Fruit fly (Drosophila melanogaster) whole organism, prepupa: Measurements from ENCODE around the gene Osi21.
A peak's percentile ranks its signal among the peaks of the same experiment; 100 is the strongest.

ENCODE experiments used
- CG10631 ChIP-seq: fragments of 200-800 bp; sonication (Bioruptor generic); optimal IDR thresholded peaks from 2 replicates; lab custom pipeline; 2016; ENCODE audit warnings: missing biosample characterization, missing genetic modification characterization
- CG11294 ChIP-seq: fragments of 200-800 bp; sonication (Bioruptor generic); IDR thresholded peaks from 2 replicates; pipeline ENCODE4 v1.3.6; 2022; ENCODE audit warnings: missing biosample characterization, missing genetic modification characterization
- CG11902 ChIP-seq: fragments of 200-800 bp; sonication (Bioruptor generic); optimal IDR thresholded peaks from 3 replicates; lab custom pipeline; 2016; ENCODE audit warnings: missing biosample characterization, missing genetic modification characterization
- CG15336 ChIP-seq: fragments of 200-800 bp; sonication (Bioruptor generic); IDR thresholded peaks from 2 replicates; pipeline ENCODE4 v1.3.6; 2022; ENCODE audit warnings: missing biosample characterization, missing genetic modification characterization
- CG1621 ChIP-seq: fragments of 200-800 bp; sonication (Bioruptor generic); optimal IDR thresholded peaks from 3 replicates; lab custom pipeline; 2018; ENCODE audit warnings: missing biosample characterization, mild to moderate bottlenecking, missing genetic modification characterization
- CG3032 ChIP-seq: fragments of 200-800 bp; optimal IDR thresholded peaks from 2 replicates; lab custom pipeline; 2019; ENCODE audit warnings: missing biosample characterization, mild to moderate bottlenecking, missing genetic modification characterization, moderate library complexity
- CG31627 ChIP-seq: fragments of 200-800 bp; sonication (Bioruptor generic); optimal IDR thresholded peaks from 3 replicates; lab custom pipeline; 2016; ENCODE audit warnings: missing biosample characterization, missing genetic modification characterization
- CG32006 ChIP-seq: fragments of 200-800 bp; sonication (Bioruptor generic); optimal IDR thresholded peaks from 3 replicates; lab custom pipeline; 2017; ENCODE audit warnings: missing biosample characterization, mild to moderate bottlenecking, missing genetic modification characterization
- CG3919 ChIP-seq: fragments of 200-800 bp; sonication (Bioruptor generic); optimal IDR thresholded peaks from 3 replicates; lab custom pipeline; 2016; ENCODE audit warnings: missing biosample characterization, missing genetic modification characterization
- CG6163 ChIP-seq: fragments of 200-800 bp; sonication (Bioruptor generic); IDR thresholded peaks from 3 replicates; pipeline ENCODE4 v1.3.6; 2022; ENCODE audit warnings: missing biosample characterization, missing genetic modification characterization
- CG6792 ChIP-seq: fragments of 200-800 bp; sonication (Bioruptor generic); optimal IDR thresholded peaks from 3 replicates; lab custom pipeline; 2016; ENCODE audit warnings: missing biosample characterization, missing genetic modification characterization
- CG8119 ChIP-seq: fragments of 200-800 bp; sonication (Bioruptor generic); IDR thresholded peaks from 3 replicates; pipeline ENCODE4 v1.3.6; 2022; ENCODE audit warnings: missing biosample characterization, missing genetic modification characterization
- CG8319 ChIP-seq: fragments of 200-800 bp; sonication (Bioruptor generic); optimal IDR thresholded peaks from 3 replicates; lab custom pipeline; 2016; ENCODE audit warnings: missing biosample characterization, missing genetic modification characterization
- CG9139 ChIP-seq: fragments of 200-800 bp; sonication (Bioruptor generic); optimal IDR thresholded peaks from 3 replicates; lab custom pipeline; 2017; ENCODE audit warnings: missing biosample characterization, mild to moderate bottlenecking, missing genetic modification characterization
- Eip75B ChIP-seq: fragments of 200-800 bp; sonication (Bioruptor generic); optimal IDR thresholded peaks from 3 replicates; lab custom pipeline; 2016; ENCODE audit warnings: missing biosample characterization, missing genetic modification characterization
- Eip78C ChIP-seq: fragments of 200-800 bp; sonication (Bioruptor generic); peaks from one replicate; lab custom pipeline; 2016; ENCODE audit warnings: missing biosample characterization, missing genetic modification characterization
- Eip93F ChIP-seq: fragments of 200-800 bp; sonication (Bioruptor generic); optimal IDR thresholded peaks from 2 replicates; lab custom pipeline; 2016; ENCODE audit warnings: missing biosample characterization, mild to moderate bottlenecking, missing genetic modification characterization
- Ets21C ChIP-seq: fragments of 200-800 bp; sonication (Bioruptor generic); optimal IDR thresholded peaks from 3 replicates; lab custom pipeline; 2016; ENCODE audit warnings: missing biosample characterization, missing genetic modification characterization
- Ets96B ChIP-seq: fragments of 200-800 bp; optimal IDR thresholded peaks from 2 replicates; lab custom pipeline; 2019; ENCODE audit warnings: missing biosample characterization, mild to moderate bottlenecking, missing genetic modification characterization, moderate library complexity
- Gug ChIP-seq: fragments of 200-800 bp; sonication (Bioruptor generic); IDR thresholded peaks from 2 replicates; pipeline ENCODE4 v1.3.6; 2022; ENCODE audit warnings: missing biosample characterization, missing genetic modification characterization
- Hr39 ChIP-seq: fragments of 200-800 bp; sonication (Bioruptor generic); optimal IDR thresholded peaks from 2 replicates; lab custom pipeline; 2016; ENCODE audit warnings: missing biosample characterization, missing genetic modification characterization
- Hr4 ChIP-seq: fragments of 200-800 bp; sonication (Bioruptor generic); optimal IDR thresholded peaks from 3 replicates; lab custom pipeline; 2016; ENCODE audit warnings: missing biosample characterization, missing genetic modification characterization
- Met ChIP-seq: fragments of 200-800 bp; sonication (Bioruptor generic); optimal IDR thresholded peaks from 3 replicates; lab custom pipeline; 2016; ENCODE audit warnings: missing biosample characterization, missing genetic modification characterization
- OdsH ChIP-seq: fragments of 200-800 bp; sonication (Bioruptor generic); optimal IDR thresholded peaks from 3 replicates; lab custom pipeline; 2016; ENCODE audit warnings: missing biosample characterization, missing genetic modification characterization
- Sox15 ChIP-seq: fragments of 200-800 bp; sonication (Bioruptor generic); optimal IDR thresholded peaks from 3 replicates; lab custom pipeline; 2016; ENCODE audit warnings: missing biosample characterization, missing genetic modification characterization
- achi ChIP-seq: fragments of 200-800 bp; sonication (Bioruptor generic); optimal IDR thresholded peaks from 3 replicates; lab custom pipeline; 2016; ENCODE audit warnings: missing biosample characterization, missing genetic modification characterization
- acj6 ChIP-seq: fragments of 200-800 bp; sonication (Bioruptor generic); optimal IDR thresholded peaks from 3 replicates; lab custom pipeline; 2016; ENCODE audit warnings: missing biosample characterization, missing genetic modification characterization
- cyc ChIP-seq: fragments of 200-800 bp; sonication (Bioruptor generic); optimal IDR thresholded peaks from 3 replicates; lab custom pipeline; 2016; ENCODE audit warnings: missing biosample characterization, missing genetic modification characterization
- dac ChIP-seq: fragments of 200-800 bp; sonication (Bioruptor generic); optimal IDR thresholded peaks from 2 replicates; lab custom pipeline; 2017; ENCODE audit warnings: missing biosample characterization, mild to moderate bottlenecking, missing genetic modification characterization
- dsx ChIP-seq: fragments of 200-800 bp; optimal IDR thresholded peaks from 3 replicates; lab custom pipeline; 2019; ENCODE audit warnings: missing biosample characterization, mild to moderate bottlenecking, missing genetic modification characterization, moderate library complexity; ENCODE audit not compliant: poor library complexity, severe bottlenecking
- eg ChIP-seq: fragments of 200-800 bp; sonication (Bioruptor generic); IDR thresholded peaks from 3 replicates; pipeline ENCODE4 v1.3.6; 2022; ENCODE audit warnings: missing biosample characterization, missing genetic modification characterization
- esn ChIP-seq: fragments of 200-800 bp; sonication (Bioruptor generic); optimal IDR thresholded peaks from 2 replicates; lab custom pipeline; 2016; ENCODE audit warnings: missing biosample characterization, mild to moderate bottlenecking, missing genetic modification characterization, moderate library complexity
- fkh ChIP-seq: fragments of 200-800 bp; sonication (Bioruptor generic); optimal IDR thresholded peaks from 3 replicates; lab custom pipeline; 2017; ENCODE audit warnings: missing biosample characterization, mild to moderate bottlenecking, missing genetic modification characterization, moderate library complexity
- lz ChIP-seq: fragments of 200-800 bp; sonication (Bioruptor generic); optimal IDR thresholded peaks from 3 replicates; lab custom pipeline; 2016; ENCODE audit warnings: missing biosample characterization, missing genetic modification characterization
- pdm3 ChIP-seq: fragments of 200-800 bp; sonication (Bioruptor generic); optimal IDR thresholded peaks from 3 replicates; lab custom pipeline; 2016; ENCODE audit warnings: missing biosample characterization, missing genetic modification characterization
- topi ChIP-seq: fragments of 200-800 bp; sonication (Bioruptor generic); optimal IDR thresholded peaks from 3 replicates; lab custom pipeline; 2016; ENCODE audit warnings: missing biosample characterization, missing genetic modification characterization
- vri ChIP-seq: fragments of 200-800 bp; sonication (Bioruptor generic); optimal IDR thresholded peaks from 3 replicates; lab custom pipeline; 2016; ENCODE audit warnings: missing biosample characterization, mild to moderate bottlenecking, missing genetic modification characterization

Gene Osi21

DNA sequence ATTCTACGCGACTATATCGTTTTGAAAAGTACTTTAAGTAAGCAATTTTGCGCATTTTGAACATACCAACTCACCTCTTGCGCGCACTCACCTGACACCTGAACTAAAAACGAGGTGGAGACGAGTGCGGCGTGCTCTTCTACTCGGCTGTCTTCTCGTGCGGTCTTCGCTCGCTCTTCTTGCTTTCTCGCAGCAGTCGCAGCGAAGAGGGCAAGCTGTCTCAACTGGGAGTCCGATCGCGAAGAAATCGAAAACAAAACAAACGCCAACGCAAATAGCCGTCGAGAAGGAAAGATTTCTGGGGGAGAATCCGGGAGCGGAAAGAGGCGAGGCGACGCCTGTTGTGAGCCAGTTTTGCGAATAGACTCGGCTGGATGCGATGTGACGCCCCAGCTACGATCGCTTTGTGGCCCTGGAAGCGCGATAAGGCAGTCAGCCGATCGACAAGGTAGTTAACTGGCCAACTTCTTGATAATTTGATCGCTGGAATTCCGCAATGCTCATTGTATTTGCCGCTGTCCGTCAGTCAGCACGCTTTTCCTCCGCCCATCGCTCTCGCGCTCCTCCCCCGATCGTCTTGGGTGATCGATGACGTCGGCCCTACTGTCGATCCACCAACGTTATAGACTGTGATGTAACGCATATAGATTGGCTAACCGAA is 13.8 kb downstream of the Osi21 start (continued):
- TF ChIP-seq OdsH (GFP tag; lab: Kevin White, UChicago) (no peak), Ets96B (tag; lab: Kevin White, UChicago) (no peak), CG15336 (GFP tag; lab: Robert Waterston, UW) (peak; percentile 57; the same call in 1 of the 2 replicates), vri (GFP tag; lab: Kevin White, UChicago) (peak; percentile 89)

DNA sequence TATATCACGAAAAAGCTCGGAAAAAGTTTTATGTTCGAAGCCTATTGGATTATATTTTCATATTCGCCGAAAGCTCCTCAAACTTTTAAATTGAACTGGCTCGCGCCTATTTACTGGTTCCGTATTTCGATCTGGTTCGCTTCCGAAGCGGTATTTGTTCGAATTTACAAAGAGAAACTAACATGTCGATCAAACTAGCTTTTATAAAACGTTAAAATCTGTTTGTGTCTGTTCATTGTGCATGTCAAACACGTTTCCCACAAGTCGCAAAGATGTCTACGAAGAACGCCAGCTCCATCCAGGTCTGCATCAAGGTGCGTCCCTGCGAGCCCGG is 15.9 kb downstream of the Osi21 start, which contains the start of gene cana:
cana (plus strand) TSS at position 149 of the 334 bp plus-strand sequence.
- no peak for TF ChIP-seq OdsH (GFP tag; lab: Kevin White, UChicago)
- no peak for TF ChIP-seq fkh
- no peak for TF ChIP-seq Hr39 (GFP tag; lab: Kevin White, UChicago)
- TF ChIP-seq esn (GFP tag; lab: Kevin White, UChicago) = no peak
- no peak for TF ChIP-seq CG10631 (GFP tag; lab: Kevin White, UChicago)
- no peak for TF ChIP-seq Eip93F (GFP tag; lab: Kevin White, UChicago)
- TF ChIP-seq CG11902 (GFP tag; lab: Kevin White, UChicago) = no peak
- no peak for TF ChIP-seq CG3919 (GFP tag; lab: Kevin White, UChicago)
- no peak for TF ChIP-seq CG32006 (GFP tag; lab: Kevin White, UChicago)
- TF ChIP-seq CG9139 (GFP tag; lab: Kevin White, UChicago) = no peak
- TF ChIP-seq dsx (GFP tag; lab: Kevin White, UChicago) = no peak
- TF ChIP-seq CG3032 (tag; lab: Kevin White, UChicago) = no peak
- no peak for TF ChIP-seq Eip75B
- TF ChIP-seq topi (GFP tag; lab: Kevin White, UChicago) = no peak
- TF ChIP-seq dac = no peak
- no peak for TF ChIP-seq achi (GFP tag; lab: Kevin White, UChicago)
- no peak for TF ChIP-seq acj6 (GFP tag; lab: Kevin White, UChicago)
- no peak for TF ChIP-seq Eip78C (GFP tag; lab: Kevin White, UChicago)

DNA sequence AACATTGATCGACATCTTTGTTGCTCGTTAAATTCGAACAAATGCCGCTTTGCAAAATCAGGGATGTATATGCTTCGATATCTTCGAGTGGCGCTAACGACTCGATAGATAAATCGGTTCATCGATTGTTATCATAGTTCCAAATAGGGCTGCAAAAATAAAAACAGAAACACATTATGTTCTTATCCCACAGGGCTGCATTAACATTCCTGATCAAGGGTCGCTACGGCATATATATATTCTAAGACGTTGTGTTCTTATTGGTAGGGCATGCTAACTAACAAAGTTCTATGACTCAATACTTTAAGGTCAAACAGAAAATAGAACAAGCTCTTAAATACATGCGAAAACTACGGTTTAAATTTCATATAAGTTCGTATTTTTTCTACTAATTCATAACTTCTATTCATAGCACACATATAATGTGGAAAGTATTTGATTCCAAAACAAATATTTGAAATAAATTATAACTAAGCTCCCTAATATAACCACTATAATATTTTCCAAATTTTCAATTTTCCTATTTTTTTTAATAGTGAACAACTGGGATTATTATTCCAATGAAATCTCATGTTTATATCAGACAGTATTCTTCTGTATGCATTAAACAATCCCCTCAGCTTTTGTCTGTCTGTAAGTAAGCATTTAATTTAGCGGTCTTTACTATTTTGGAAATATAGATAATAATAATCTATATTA is 16.4 kb downstream of the Osi21 start, which contains the start of gene cmet:
cmet (minus strand) TSS at position 70 of the 699 bp plus-strand sequence.
- TF ChIP-seq Ets96B (tag; lab: Kevin White, UChicago) (peak; percentile 11), cyc (GFP tag; lab: Kevin White, UChicago) (peak; percentile 34), CG11294 (GFP tag; lab: Robert Waterston, UW) (no peak), pdm3 (GFP tag; lab: Kevin White, UChicago) (no peak), CG8319 (GFP tag; lab: Kevin White, UChicago) (peak; percentile 2), CG10631 (GFP tag; lab: Kevin White, UChicago) (peak; percentile 59), Ets21C (GFP tag; lab: Kevin White, UChicago) (peak; percentile 27), Gug (GFP tag; lab: Robert Waterston, UW) (peak; percentile 17; the same call in 1 of the 2 replicates), CG31627 (GFP tag; lab: Kevin White, UChicago) (peak; percentile 64), dsx (GFP tag; lab: Kevin White, UChicago) (peak; percentile 33), Sox15 (GFP tag; lab: Kevin White, UChicago) (no peak), CG6792 (peak; percentile 17), CG3032 (tag; lab: Kevin White, UChicago) (peak; percentile 11), lz (GFP tag; lab: Kevin White, UChicago) (peak; percentile 39), Met (GFP tag; lab: Kevin White, UChicago) (no peak), CG1621 (tag; lab: Kevin White, UChicago) (no peak), eg (GFP tag; lab: Robert Waterston, UW) (peak; percentile 41; the same call in 1 of the 3 replicates), Hr4 (GFP tag; lab: Kevin White, UChicago) (peak; percentile 50), acj6 (GFP tag; lab: Kevin White, UChicago) (peak; percentile 29), CG8119 (0 out of 3 replicates have a peak, but pooled peaks have one; percentile 23), CG6163 (GFP tag; lab: Robert Waterston, UW) (peak; percentile 32; the same call in 2 of the 3 replicates), Eip78C (GFP tag; lab: Kevin White, UChicago) (peak; percentile 69)
